Worm (Caenorhabditis elegans) whole organism, dauer: ENCODE measurements around the gene C06E4.3.

Experiments used
- unc-62 ChIP-seq: sonication (generic microtip); optimal IDR thresholded peaks from 2 replicates; lab custom pipeline; 2017; ENCODE audit warnings: missing biosample characterization, missing genetic modification reagents, missing genetic modification characterization

C06E4.3 gene

ce11 chrIV:7260587-7260986, at the start of gene C06E4.3:
Gene C06E4.3, plus strand, starts transcription at chrIV:7260875.
- no peak for TF ChIP-seq unc-62

- no peak for TF ChIP-seq unc-62
These were observed 49.4 kb upstream of the C06E4.3 start for ce11 chrIV:7211313-7211712.

ce11 chrIV:7212769-7213168, 47.9 kb upstream of the C06E4.3 start:
- no peak for TF ChIP-seq unc-62

ce11 chrIV:7216210-7216609, 44.5 kb upstream of the C06E4.3 start:
- no peak for TF ChIP-seq unc-62

- no peak for TF ChIP-seq unc-62
These were observed 41.1 kb upstream of the C06E4.3 start, which contains the start of the genes glb-23 and R13A1.1 for ce11 chrIV:7219398-7220087. Gene glb-23, minus strand, starts transcription at chrIV:7219498. Gene R13A1.1, plus strand, starts transcription at chrIV:7220037.

- TF ChIP-seq unc-62, result no peak
These were observed 38.6 kb upstream of the C06E4.3 start for ce11 chrIV:7222088-7222487.

- no peak for TF ChIP-seq unc-62
These were observed 33.6 kb upstream of the C06E4.3 start, which contains the start of gene R13A1.10 for ce11 chrIV:7227072-7227471. Gene R13A1.10, minus strand, starts transcription at chrIV:7227172.

- no peak for TF ChIP-seq unc-62
These were observed 32.5 kb upstream of the C06E4.3 start, which contains the start of gene D2024.5 for ce11 chrIV:7228208-7228607. Gene D2024.5, minus strand, starts transcription at chrIV:7228308.

- TF ChIP-seq unc-62, result no peak
These were observed 30.5 kb upstream of the C06E4.3 start, which contains the start of gene cap-1 for ce11 chrIV:7230198-7230597. Gene cap-1, minus strand, starts transcription at chrIV:7230223.

ce11 chrIV:7230935-7231334, 29.7 kb upstream of the C06E4.3 start, which contains the start of gene D2024.4:
Gene D2024.4, plus strand, starts transcription at chrIV:7231235.
- no peak for TF ChIP-seq unc-62

ce11 chrIV:7233566-7234014, 27.1 kb upstream of the C06E4.3 start:
- TF ChIP-seq unc-62, result no peak

- no peak for TF ChIP-seq unc-62
These were observed 26.1 kb upstream of the C06E4.3 start for ce11 chrIV:7234623-7235022.

- TF ChIP-seq unc-62, result no peak
These were observed 25.2 kb upstream of the C06E4.3 start for ce11 chrIV:7235382-7235917.

ce11 chrIV:7236248-7236772, 24.4 kb upstream of the C06E4.3 start:
- no peak for TF ChIP-seq unc-62

- TF ChIP-seq unc-62, result no peak
These were observed 22.9 kb upstream of the C06E4.3 start, which contains the start of gene elo-3 for ce11 chrIV:7237668-7238214. Gene elo-3, plus strand, starts transcription at chrIV:7237718.

ce11 chrIV:7240564-7240963, 20.1 kb upstream of the C06E4.3 start:
- TF ChIP-seq unc-62, result no peak

ce11 chrIV:7242220-7242789, 18.4 kb upstream of the C06E4.3 start, which contains the start of gene gstk-2:
Gene gstk-2, minus strand, starts transcription at chrIV:7242270.
- TF ChIP-seq unc-62, result no peak
